Worm (Caenorhabditis elegans) whole organism, L1 larva: ENCODE measurements around the gene F59E11.2.

Source experiments
- F16B12.6 ChIP-seq: fragments of 150-350 bp; optimal IDR thresholded peaks from 2 replicates; lab custom pipeline; 2014; ENCODE audit warnings: missing biosample characterization, missing genetic modification characterization
- Y116A8C.19 ChIP-seq: sonication (generic microtip); optimal IDR thresholded peaks from 2 replicates; lab custom pipeline; 2016; ENCODE audit warnings: missing compliant biosample characterization, missing genetic modification characterization, borderline replicate concordance
- alr-1 ChIP-seq: fragments of 200-800 bp; sonication (Bioruptor generic); optimal IDR thresholded peaks from 2 replicates; lab custom pipeline; 2018; ENCODE audit warnings: borderline replicate concordance, mild to moderate bottlenecking, missing genetic modification characterization, missing compliant biosample characterization
- aly-2 ChIP-seq: fragments of 150-350 bp; optimal IDR thresholded peaks from 2 replicates; lab custom pipeline; 2014; ENCODE audit warnings: missing biosample characterization, missing genetic modification characterization
- blmp-1 ChIP-seq: fragments of 150-350 bp; optimal IDR thresholded peaks from 2 replicates; lab custom pipeline; 2014; ENCODE audit warnings: missing biosample characterization, missing genetic modification characterization
- ceh-82 ChIP-seq, 3 experiments: fragments of 150-350 bp in 1 of 3; sonication (generic microtip) in 2 of 3; optimal IDR thresholded peaks; 2 replicates each; lab custom pipeline; 2014 to 2017; ENCODE audit warnings: missing biosample characterization in 3 of 3, missing genetic modification characterization in 3 of 3
- ces-1 ChIP-seq: fragments of 150-350 bp; optimal IDR thresholded peaks from 2 replicates; lab custom pipeline; 2014; ENCODE audit warnings: missing biosample characterization, missing genetic modification reagents, missing genetic modification characterization
- dpl-1 ChIP-seq, 3 experiments: fragments of 150-350 bp in 2 of 3; sonication (generic microtip) in 1 of 3; optimal IDR thresholded peaks; 2 replicates each; lab custom pipeline; 2014 to 2017; ENCODE audit warnings: missing biosample characterization in 3 of 3, missing genetic modification characterization in 3 of 3, missing genetic modification reagents in 3 of 3
- dsc-1 ChIP-seq: sonication (generic microtip); optimal IDR thresholded peaks from 2 replicates; lab custom pipeline; 2016; ENCODE audit warnings: mild to moderate bottlenecking, missing genetic modification characterization, missing compliant biosample characterization
- efl-1 ChIP-seq, 4 experiments: fragments of 150-350 bp; optimal IDR thresholded peaks in 3 of 4; peaks in 1 of 4; 1 replicate in 1 of 4; 2 replicates in 3 of 4; lab custom pipeline; 2014; ENCODE audit warnings: missing biosample characterization in 2 of 4, missing genetic modification characterization in 2 of 4, missing genetic modification reagents in 2 of 4
- efl-3 ChIP-seq: fragments of 200-800 bp; sonication (Bioruptor generic); optimal IDR thresholded peaks from 2 replicates; lab custom pipeline; 2018; ENCODE audit warnings: mild to moderate bottlenecking, missing genetic modification characterization, missing compliant biosample characterization
- egl-27 ChIP-seq, 2 experiments: fragments of 150-350 bp in 1 of 2; sonication (generic microtip); optimal IDR thresholded peaks; 3 replicates each; lab custom pipeline; 2017 to 2018; ENCODE audit warnings: missing biosample characterization in 2 of 2, missing genetic modification characterization in 2 of 2, missing genetic modification reagents in 2 of 2
- elt-2 ChIP-seq: sonication (generic microtip); optimal IDR thresholded peaks from 2 replicates; lab custom pipeline; 2016; ENCODE audit warnings: missing genetic modification characterization, mild to moderate bottlenecking, inconsistent platforms, missing compliant biosample characterization, missing genetic modification reagents
- ets-5 ChIP-seq: fragments of 200-800 bp; sonication (Bioruptor generic); IDR thresholded peaks from 2 replicates; pipeline ENCODE4 v1.3.6; 2022; ENCODE audit warnings: missing genetic modification characterization, missing compliant biosample characterization
- fkh-4 ChIP-seq: sonication (generic microtip); optimal IDR thresholded peaks from 2 replicates; lab custom pipeline; 2016; ENCODE audit warnings: missing compliant biosample characterization, missing genetic modification characterization, borderline replicate concordance
- isw-1 ChIP-seq: fragments of 200-800 bp; sonication (Bioruptor generic); IDR thresholded peaks from 2 replicates; pipeline ENCODE4 v1.3.6; 2022; ENCODE audit warnings: missing genetic modification characterization, missing compliant biosample characterization
- lin-14 ChIP-seq: fragments of 200-800 bp; sonication (Bioruptor generic); optimal IDR thresholded peaks from 2 replicates; lab custom pipeline; 2018; ENCODE audit warnings: mild to moderate bottlenecking, missing genetic modification characterization, moderate library complexity, missing compliant biosample characterization
- lin-15B ChIP-seq: fragments of 150-350 bp; sonication (generic microtip); optimal IDR thresholded peaks from 3 replicates; lab custom pipeline; 2014; ENCODE audit warnings: missing biosample characterization, missing genetic modification characterization
- lin-35 ChIP-seq, 2 experiments: fragments of 150-350 bp; optimal IDR thresholded peaks; 2 replicates each; lab custom pipeline; 2014; ENCODE audit warnings: missing biosample characterization in 2 of 2, missing genetic modification characterization in 2 of 2, missing genetic modification reagents in 2 of 2
- lir-3 ChIP-seq: sonication (generic microtip); optimal IDR thresholded peaks from 2 replicates; lab custom pipeline; 2016; ENCODE audit warnings: mild to moderate bottlenecking, missing genetic modification characterization, moderate library complexity, missing compliant biosample characterization; ENCODE audit not compliant: poor library complexity
- lsy-2 ChIP-seq, 2 experiments: fragments of 150-350 bp; optimal IDR thresholded peaks; 2 replicates each; lab custom pipeline; 2014; ENCODE audit warnings: missing biosample characterization in 2 of 2, missing genetic modification characterization in 2 of 2
- mef-2 ChIP-seq: fragments of 150-350 bp; optimal IDR thresholded peaks from 2 replicates; lab custom pipeline; 2014; ENCODE audit warnings: missing biosample characterization, missing genetic modification characterization
- mep-1 ChIP-seq: fragments of 150-350 bp; optimal IDR thresholded peaks from 2 replicates; lab custom pipeline; 2014; ENCODE audit warnings: missing biosample characterization, missing genetic modification characterization
- nhr-12 ChIP-seq: sonication (generic microtip); optimal IDR thresholded peaks from 2 replicates; lab custom pipeline; 2017; ENCODE audit warnings: missing biosample characterization, missing genetic modification characterization
- nhr-237 ChIP-seq: fragments of 150-350 bp; optimal IDR thresholded peaks from 2 replicates; lab custom pipeline; 2014; ENCODE audit warnings: missing biosample characterization, missing genetic modification characterization
- nhr-28 ChIP-seq: fragments of 150-350 bp; optimal IDR thresholded peaks from 2 replicates; lab custom pipeline; 2014; ENCODE audit warnings: missing biosample characterization, missing genetic modification characterization
- nhr-76 ChIP-seq: sonication (generic microtip); optimal IDR thresholded peaks from 2 replicates; lab custom pipeline; 2017; ENCODE audit warnings: missing biosample characterization, missing genetic modification characterization
- nhr-77 ChIP-seq: fragments of 150-350 bp; optimal IDR thresholded peaks from 2 replicates; lab custom pipeline; 2014; ENCODE audit warnings: missing biosample characterization, missing genetic modification characterization
- nhr-84 ChIP-seq: sonication (generic microtip); optimal IDR thresholded peaks from 2 replicates; lab custom pipeline; 2017; ENCODE audit warnings: missing biosample characterization, missing genetic modification characterization
- nhr-85 ChIP-seq: sonication (generic microtip); peaks from one replicate; lab custom pipeline; 2016; ENCODE audit warnings: missing genetic modification characterization, inconsistent platforms, missing compliant biosample characterization
- nhr-90 ChIP-seq: sonication (generic microtip); optimal IDR thresholded peaks from 2 replicates; lab custom pipeline; 2016; ENCODE audit warnings: mild to moderate bottlenecking, missing genetic modification characterization, missing compliant biosample characterization; ENCODE audit not compliant: poor library complexity
- pax-3 ChIP-seq: fragments of 200-800 bp; sonication (Bioruptor generic); optimal IDR thresholded peaks from 2 replicates; lab custom pipeline; 2018; ENCODE audit warnings: mild to moderate bottlenecking, missing genetic modification characterization, moderate library complexity, missing compliant biosample characterization
- rnt-1 ChIP-seq: sonication (generic microtip); optimal IDR thresholded peaks from 2 replicates; lab custom pipeline; 2016; ENCODE audit warnings: mild to moderate bottlenecking, missing genetic modification characterization, moderate library complexity, missing compliant biosample characterization
- snpc-4 ChIP-seq: fragments of 150-350 bp; optimal IDR thresholded peaks from 2 replicates; lab custom pipeline; 2014; ENCODE audit warnings: missing biosample characterization, missing genetic modification characterization
- snu-23 ChIP-seq: sonication (generic microtip); optimal IDR thresholded peaks from 2 replicates; lab custom pipeline; 2016; ENCODE audit warnings: missing genetic modification characterization, missing compliant biosample characterization
- sup-37 ChIP-seq: fragments of 200-800 bp; sonication (Bioruptor generic); optimal IDR thresholded peaks from 2 replicates; lab custom pipeline; 2018; ENCODE audit warnings: mild to moderate bottlenecking, missing genetic modification characterization, missing compliant biosample characterization
- tbx-2 ChIP-seq: sonication (generic microtip); optimal IDR thresholded peaks from 2 replicates; lab custom pipeline; 2016; ENCODE audit warnings: missing genetic modification characterization, missing compliant biosample characterization
- unc-130 ChIP-seq: fragments of 150-350 bp; optimal IDR thresholded peaks from 2 replicates; lab custom pipeline; 2017; ENCODE audit warnings: missing biosample characterization, missing genetic modification characterization, inconsistent platforms
- unc-30 ChIP-seq: sonication (generic microtip); optimal IDR thresholded peaks from 2 replicates; lab custom pipeline; 2017; ENCODE audit warnings: missing biosample characterization, missing genetic modification characterization
- xbp-1 ChIP-seq: sonication (generic microtip); optimal IDR thresholded peaks from 2 replicates; lab custom pipeline; 2016; ENCODE audit warnings: missing genetic modification characterization, missing compliant biosample characterization
- zag-1 ChIP-seq: fragments of 150-350 bp; optimal IDR thresholded peaks from 2 replicates; lab custom pipeline; 2014; ENCODE audit warnings: missing biosample characterization, missing genetic modification characterization
- zip-4 ChIP-seq: fragments of 200-800 bp; sonication (Bioruptor generic); optimal IDR thresholded peaks from 2 replicates; lab custom pipeline; 2018; ENCODE audit warnings: mild to moderate bottlenecking, missing genetic modification characterization, moderate library complexity, missing compliant biosample characterization
- ztf-11 ChIP-seq, 2 experiments: sonication (generic microtip); optimal IDR thresholded peaks; 2 replicates each; lab custom pipeline; 2016 to 2017; ENCODE audit warnings: missing genetic modification characterization in 2 of 2, missing biosample characterization in 1 of 2, missing compliant biosample characterization in 1 of 2
- ztf-4 ChIP-seq: fragments of 150-350 bp; optimal IDR thresholded peaks from 2 replicates; lab custom pipeline; 2014; ENCODE audit warnings: missing biosample characterization, missing genetic modification characterization

The F59E11.2 gene

ce11 chrV:8994272-8994671 lies 7.0 kb upstream of the F59E11.2 start (continued):
- no peak for TF ChIP-seq nhr-77 (tag; lab: Kevin White, UChicago)
- no peak for TF ChIP-seq xbp-1 (tag; lab: Kevin White, UChicago)
- TF ChIP-seq efl-3: no peak
- no peak for TF ChIP-seq pax-3 (tag; lab: Kevin White, UChicago)
- no peak for TF ChIP-seq alr-1
- no peak for TF ChIP-seq egl-27 (tag; optimal IDR thresholded peaks at IDR 0.05; lab: Kevin White, UChicago)
- peak; percentile 23 for TF ChIP-seq tbx-2 (tag; lab: Kevin White, UChicago)
- peak in 1 of 2 experiments; percentile 3 for TF ChIP-seq lsy-2 (tag; optimal IDR thresholded peaks at IDR 0.05; lab: Kevin White, UChicago)
- peak; percentile 48 for TF ChIP-seq snu-23 (GFP tag; lab: Kevin White, UChicago)
- no peak for TF ChIP-seq ces-1 (GFP tag; lab: Kevin White, UChicago)
- no peak for TF ChIP-seq ztf-11 (tag; optimal IDR thresholded peaks at IDR 0.05; lab: Kevin White, UChicago)
- no peak for TF ChIP-seq mep-1
- TF ChIP-seq nhr-90 (tag; lab: Kevin White, UChicago): peak; percentile 35
- TF ChIP-seq nhr-85 (tag; lab: Kevin White, UChicago): peak; percentile 93
- TF ChIP-seq snpc-4: no peak
- TF ChIP-seq lin-15B (tag; lab: Kevin White, UChicago): no peak
- no peak for TF ChIP-seq lin-35 (GFP tag; optimal IDR thresholded peaks at IDR 0.05; lab: Kevin White, UChicago)
- TF ChIP-seq elt-2: no peak
- no peak for TF ChIP-seq mef-2 (tag; lab: Kevin White, UChicago)
- no peak for TF ChIP-seq rnt-1 (tag; lab: Kevin White, UChicago)
- peak; percentile 23 for TF ChIP-seq unc-130
- TF ChIP-seq zip-4 (GFP tag; lab: Kevin White, UChicago): no peak
- no peak for TF ChIP-seq efl-1 (optimal IDR thresholded peaks at IDR 0.05; lab: Kevin White, UChicago)
- TF ChIP-seq efl-1 (GFP tag; optimal IDR thresholded peaks at IDR 0.05 in 1 of 2; lab: Kevin White, UChicago): no peak
- no peak for TF ChIP-seq aly-2 (tag; lab: Kevin White, UChicago)
- no peak for TF ChIP-seq dsc-1 (tag; lab: Kevin White, UChicago)
- no peak for TF ChIP-seq unc-30 (tag; lab: Kevin White, UChicago)
- TF ChIP-seq ceh-82 (tag; optimal IDR thresholded peaks at IDR 0.05; lab: Kevin White, UChicago): no peak
- no peak for TF ChIP-seq F16B12.6 (tag; lab: Kevin White, UChicago)
- TF ChIP-seq fkh-4 (tag; lab: Kevin White, UChicago): no peak
- TF ChIP-seq lin-14: peak; percentile 61
- TF ChIP-seq nhr-237 (tag; lab: Kevin White, UChicago): no peak
- TF ChIP-seq nhr-76 (tag; lab: Kevin White, UChicago): no peak
- TF ChIP-seq ztf-4 (tag; lab: Kevin White, UChicago): no peak
- no peak for TF ChIP-seq ets-5 (GFP tag; lab: Robert Waterston, UW)
- TF ChIP-seq dpl-1 (GFP tag; optimal IDR thresholded peaks at IDR 0.05; lab: Kevin White, UChicago): no peak
- no peak for TF ChIP-seq lir-3 (tag; lab: Kevin White, UChicago)
- TF ChIP-seq sup-37 (GFP tag; lab: Kevin White, UChicago): no peak

ce11 chrV:8994801-8995200 lies 6.5 kb upstream of the F59E11.2 start, which contains the start of gene F59E11.5:
TSS of gene F59E11.5 (plus strand) at chrV:8995101.
- TF ChIP-seq blmp-1 (tag; lab: Kevin White, UChicago): no peak
- TF ChIP-seq zag-1: no peak
- no peak for TF ChIP-seq efl-3
- TF ChIP-seq ztf-4 (tag; lab: Kevin White, UChicago): no peak
- TF ChIP-seq fkh-4 (tag; lab: Kevin White, UChicago): no peak
- no peak for TF ChIP-seq nhr-237 (tag; lab: Kevin White, UChicago)
- no peak for TF ChIP-seq mef-2 (tag; lab: Kevin White, UChicago)
- no peak for TF ChIP-seq isw-1 (GFP tag; lab: Robert Waterston, UW)
- TF ChIP-seq nhr-12 (tag; lab: Kevin White, UChicago): no peak
- no peak for TF ChIP-seq nhr-84 (tag; lab: Kevin White, UChicago)
- no peak for TF ChIP-seq nhr-28 (tag; lab: Kevin White, UChicago)
- TF ChIP-seq lin-35 (GFP tag; optimal IDR thresholded peaks at IDR 0.05; lab: Kevin White, UChicago): no peak
- TF ChIP-seq lin-14: no peak
- TF ChIP-seq ztf-11 (tag; optimal IDR thresholded peaks at IDR 0.05; lab: Kevin White, UChicago): no peak
- no peak for TF ChIP-seq Y116A8C.19 (tag; lab: Kevin White, UChicago)
- TF ChIP-seq, all 84 proteins: peak for 0
